Fruit fly (Drosophila melanogaster) whole organism, embryonic: ENCODE results near the gene CG10185.

Source experiments
- Awh ChIP-seq: fragments of 200-800 bp; sonication (Bioruptor generic); IDR thresholded peaks from 2 replicates; pipeline ENCODE4, ENCODE4 v1.3.6; 2022; ENCODE audit warnings: missing biosample characterization, missing genetic modification characterization
- Bgb ChIP-seq: fragments of 200-800 bp; sonication (Bioruptor generic); IDR thresholded peaks from 2 replicates; pipeline ENCODE4 v1.3.6; 2022; ENCODE audit warnings: missing biosample characterization, missing genetic modification characterization; ENCODE audit not compliant: partially characterized antibody
- CG10366 ChIP-seq: fragments of 200-800 bp; sonication (Bioruptor generic); IDR thresholded peaks from 2 replicates; pipeline ENCODE4 v1.3.6; 2022; ENCODE audit warnings: missing biosample characterization, missing genetic modification characterization
- CG12236 ChIP-seq: fragments of 200-800 bp; sonication (Bioruptor generic); optimal IDR thresholded peaks from 2 replicates; lab custom pipeline; 2016; ENCODE audit warnings: missing biosample characterization, missing genetic modification characterization
- CG15073 ChIP-seq: fragments of 200-800 bp; sonication (Bioruptor generic); optimal IDR thresholded peaks from 2 replicates; lab custom pipeline; 2016; ENCODE audit warnings: missing biosample characterization, missing genetic modification characterization
- CG17802 ChIP-seq: fragments of 200-800 bp; sonication (Bioruptor generic); optimal IDR thresholded peaks from 2 replicates; lab custom pipeline; 2018; ENCODE audit warnings: missing biosample characterization, mild to moderate bottlenecking, missing genetic modification characterization, moderate library complexity
- CG1792 ChIP-seq: fragments of 200-800 bp; sonication (Bioruptor generic); optimal IDR thresholded peaks from 2 replicates; lab custom pipeline; 2016; ENCODE audit warnings: missing biosample characterization, missing genetic modification characterization
- CG18262 ChIP-seq: fragments of 200-800 bp; optimal IDR thresholded peaks from 3 replicates; lab custom pipeline; 2019; ENCODE audit warnings: missing biosample characterization, mild to moderate bottlenecking, missing genetic modification characterization, moderate library complexity
- CG2202 ChIP-seq: fragments of 200-800 bp; sonication (Bioruptor generic); optimal IDR thresholded peaks from 2 replicates; lab custom pipeline; 2018; ENCODE audit warnings: missing biosample characterization, mild to moderate bottlenecking, missing genetic modification characterization
- CG2712 ChIP-seq: fragments of 200-800 bp; optimal IDR thresholded peaks from 3 replicates; lab custom pipeline; 2019; ENCODE audit warnings: missing biosample characterization, mild to moderate bottlenecking, missing genetic modification characterization, moderate library complexity
- CG2875 ChIP-seq: fragments of 200-800 bp; sonication (Bioruptor generic); optimal IDR thresholded peaks from 2 replicates; lab custom pipeline; 2017; ENCODE audit warnings: missing biosample characterization, mild to moderate bottlenecking, missing genetic modification characterization, missing genetic modification reagents
- CG2889 ChIP-seq: fragments of 200-800 bp; sonication (Bioruptor generic); IDR thresholded peaks from 3 replicates; pipeline ENCODE4 v1.3.6; 2022; ENCODE audit warnings: missing biosample characterization, missing genetic modification characterization
- CG33213 ChIP-seq: fragments of 200-800 bp; sonication (Bioruptor generic); optimal IDR thresholded peaks from 3 replicates; lab custom pipeline; 2016; ENCODE audit warnings: missing biosample characterization, missing genetic modification characterization
- CG3407 ChIP-seq: fragments of 200-800 bp; sonication (Bioruptor generic); optimal IDR thresholded peaks from 2 replicates; lab custom pipeline; 2018; ENCODE audit warnings: missing biosample characterization, mild to moderate bottlenecking, missing genetic modification characterization
- CG4424 ChIP-seq: fragments of 200-800 bp; sonication (Bioruptor generic); optimal IDR thresholded peaks from 3 replicates; lab custom pipeline; 2016; ENCODE audit warnings: missing biosample characterization, missing genetic modification characterization
- CG6175 ChIP-seq: fragments of 200-800 bp; sonication (Bioruptor generic); IDR thresholded peaks from 3 replicates; pipeline ENCODE4 v1.3.6; 2022; ENCODE audit warnings: missing biosample characterization, missing genetic modification characterization
- CG7271 ChIP-seq: fragments of 200-800 bp; sonication (Bioruptor generic); optimal IDR thresholded peaks from 2 replicates; lab custom pipeline; 2018; ENCODE audit warnings: missing biosample characterization, mild to moderate bottlenecking, missing genetic modification characterization, moderate library complexity
- Dbx ChIP-seq: fragments of 200-800 bp; sonication (Bioruptor generic); IDR thresholded peaks from 3 replicates; pipeline ENCODE4 v1.3.6; 2022; ENCODE audit warnings: missing biosample characterization, missing genetic modification characterization
- E2f2 ChIP-seq: fragments of 200-800 bp; sonication (Bioruptor generic); IDR thresholded peaks from 2 replicates; pipeline ENCODE4 v1.3.6; 2022; ENCODE audit warnings: missing biosample characterization, missing genetic modification characterization
- Eip74EF ChIP-seq, 2 experiments: fragments of 200-800 bp in 1 of 2; fragments of >200 bp in 1 of 2; sonication (Bioruptor generic) in 1 of 2; optimal IDR thresholded peaks; 2 replicates each; lab custom pipeline; 2017 to 2019; ENCODE audit warnings: missing biosample characterization in 2 of 2, missing genetic modification characterization in 2 of 2, mild to moderate bottlenecking in 1 of 2, moderate library complexity in 1 of 2
- Fer2 ChIP-seq: fragments of 200-800 bp; sonication (Bioruptor generic); optimal IDR thresholded peaks from 2 replicates; lab custom pipeline; 2018; ENCODE audit warnings: missing biosample characterization, mild to moderate bottlenecking, missing genetic modification characterization, moderate library complexity
- HLH3B ChIP-seq: fragments of 200-800 bp; sonication (Bioruptor generic); IDR thresholded peaks from 2 replicates; pipeline ENCODE4 v1.3.6; 2022; ENCODE audit warnings: missing biosample characterization, missing genetic modification characterization
- Hr3 ChIP-seq: fragments of 200-800 bp; sonication (Bioruptor generic); optimal IDR thresholded peaks from 3 replicates; lab custom pipeline; 2016; ENCODE audit warnings: missing biosample characterization, missing genetic modification characterization
- Hr39 ChIP-seq: fragments of >200 bp; optimal IDR thresholded peaks from 2 replicates; lab custom pipeline; 2017
- Lhr ChIP-seq: fragments of 200-800 bp; sonication (Bioruptor generic); optimal IDR thresholded peaks from 3 replicates; lab custom pipeline; 2017; ENCODE audit warnings: mild to moderate bottlenecking, missing biosample characterization, missing genetic modification reagents, missing genetic modification characterization
- Opbp ChIP-seq: fragments of 200-800 bp; sonication (Bioruptor generic); IDR thresholded peaks from 3 replicates; pipeline ENCODE4 v1.3.6; 2022; ENCODE audit warnings: missing biosample characterization, missing genetic modification characterization; ENCODE audit not compliant: partially characterized antibody
- Pdp1 ChIP-seq, 2 experiments: fragments of 200-800 bp; sonication (Bioruptor generic); optimal IDR thresholded peaks; 3 replicates each; lab custom pipeline; 2016; ENCODE audit warnings: missing biosample characterization in 2 of 2, missing genetic modification characterization in 2 of 2, mild to moderate bottlenecking in 1 of 2, moderate library complexity in 1 of 2
- Spps ChIP-seq: fragments of 200-800 bp; sonication (Bioruptor generic); optimal IDR thresholded peaks from 2 replicates; lab custom pipeline; 2018; ENCODE audit warnings: missing biosample characterization, mild to moderate bottlenecking, missing genetic modification characterization
- ab ChIP-seq: fragments of 200-800 bp; sonication (Bioruptor generic); optimal IDR thresholded peaks from 2 replicates; lab custom pipeline; 2016; ENCODE audit warnings: missing biosample characterization, missing genetic modification characterization
- al ChIP-seq: fragments of 200-800 bp; sonication (Bioruptor generic); IDR thresholded peaks from 2 replicates; pipeline ENCODE4 v1.3.6; 2022; ENCODE audit warnings: missing biosample characterization, missing genetic modification characterization
- aop ChIP-seq: fragments of 200-800 bp; sonication (Bioruptor generic); IDR thresholded peaks from 2 replicates; pipeline ENCODE4 v1.3.6; 2022; ENCODE audit warnings: missing biosample characterization, missing genetic modification characterization
- cad ChIP-seq: fragments of >200 bp; optimal IDR thresholded peaks from 2 replicates; lab custom pipeline; 2017; ENCODE audit warnings: missing biosample characterization, missing genetic modification characterization
- chn ChIP-seq: fragments of 200-800 bp; sonication (Bioruptor generic); optimal IDR thresholded peaks from 2 replicates; lab custom pipeline; 2016; ENCODE audit warnings: missing biosample characterization, missing genetic modification characterization
- dati ChIP-seq: fragments of 200-800 bp; sonication (Bioruptor generic); IDR thresholded peaks from 2 replicates; pipeline ENCODE4 v1.3.6; 2022; ENCODE audit warnings: missing biosample characterization, missing genetic modification characterization
- dpn ChIP-seq, 2 experiments: fragments of 200-800 bp; sonication (Bioruptor generic); optimal IDR thresholded peaks; 3 replicates each; lab custom pipeline; 2016; ENCODE audit warnings: missing biosample characterization in 2 of 2, missing genetic modification characterization in 2 of 2
- fru ChIP-seq: fragments of >200 bp; optimal IDR thresholded peaks from 2 replicates; lab custom pipeline; 2017
- gce ChIP-seq: fragments of 200-800 bp; sonication (Bioruptor generic); IDR thresholded peaks from 3 replicates; pipeline ENCODE4 v1.3.6; 2022; ENCODE audit warnings: missing biosample characterization, missing genetic modification characterization
- hb ChIP-seq: fragments of 200-800 bp; sonication (Bioruptor generic); IDR thresholded peaks from 3 replicates; pipeline ENCODE4 v1.3.6; 2022; ENCODE audit warnings: missing biosample characterization, missing genetic modification characterization; ENCODE audit not compliant: partially characterized antibody
- insv ChIP-seq, 2 experiments: fragments of 200-800 bp; sonication (Bioruptor generic); optimal IDR thresholded peaks; 3 replicates each; lab custom pipeline; 2016 to 2018; ENCODE audit warnings: missing biosample characterization in 2 of 2, missing genetic modification characterization in 2 of 2
- lov ChIP-seq, 2 experiments: fragments of 200-800 bp in 1 of 2; fragments of >200 bp in 1 of 2; sonication (Bioruptor generic) in 1 of 2; IDR thresholded peaks in 1 of 2; optimal IDR thresholded peaks in 1 of 2; 2 replicates in 1 of 2; 3 replicates in 1 of 2; pipeline versions ENCODE4 v1.3.6 to Lab custom; 2017 to 2022; ENCODE audit warnings: missing biosample characterization in 1 of 2, missing genetic modification characterization in 1 of 2
- mam ChIP-seq: fragments of 200-800 bp; sonication (Bioruptor generic); optimal IDR thresholded peaks from 3 replicates; lab custom pipeline; 2016; ENCODE audit warnings: missing biosample characterization, missing genetic modification characterization
- nerfin-1 ChIP-seq: fragments of 200-800 bp; sonication (Bioruptor generic); optimal IDR thresholded peaks from 3 replicates; lab custom pipeline; 2019; ENCODE audit warnings: missing biosample characterization, mild to moderate bottlenecking, missing genetic modification characterization, moderate library complexity
- pita ChIP-seq: fragments of 200-800 bp; sonication (Bioruptor generic); optimal IDR thresholded peaks from 2 replicates; lab custom pipeline; 2017; ENCODE audit warnings: missing biosample characterization, mild to moderate bottlenecking, missing genetic modification characterization
- ranshi ChIP-seq: fragments of 200-800 bp; sonication (Bioruptor generic); IDR thresholded peaks from 2 replicates; pipeline ENCODE4 v1.3.6; 2022; ENCODE audit warnings: missing biosample characterization, missing genetic modification characterization
- sens ChIP-seq: fragments of 200-800 bp; sonication (Bioruptor generic); peaks from one replicate; lab custom pipeline; 2016; ENCODE audit warnings: missing biosample characterization, missing genetic modification characterization
- slbo ChIP-seq: fragments of 200-800 bp; sonication (Bioruptor generic); IDR thresholded peaks from 2 replicates; pipeline ENCODE4 v1.3.6; 2022; ENCODE audit warnings: missing biosample characterization, missing genetic modification characterization
- so ChIP-seq: fragments of 200-800 bp; sonication (Bioruptor generic); IDR thresholded peaks from 3 replicates; pipeline ENCODE4 v1.3.6; 2022; ENCODE audit warnings: missing biosample characterization, missing genetic modification characterization
- trh ChIP-seq: fragments of 200-800 bp; sonication (Bioruptor generic); optimal IDR thresholded peaks from 2 replicates; lab custom pipeline; 2016; ENCODE audit warnings: missing biosample characterization, missing genetic modification characterization
- vfl ChIP-seq: fragments of 200-800 bp; sonication (Bioruptor generic); optimal IDR thresholded peaks from 2 replicates; lab custom pipeline; 2016; ENCODE audit warnings: missing biosample characterization, missing genetic modification characterization
- vvl ChIP-seq: fragments of 200-800 bp; sonication (Bioruptor generic); IDR thresholded peaks from 2 replicates; pipeline ENCODE4 v1.3.6; 2022; ENCODE audit warnings: missing biosample characterization, missing genetic modification characterization

The CG10185 gene

dm6 chr3R:16071689-16072580 lies 4.5 kb upstream of the CG10185 start (continued):
- no peak for TF ChIP-seq pita (GFP tag; lab: Kevin White, UChicago)
- peak; percentile 35 for TF ChIP-seq CG33213 (GFP tag; lab: Kevin White, UChicago)
- TF ChIP-seq cad (GFP tag; lab: Kevin White, UChicago): no peak
- TF ChIP-seq CG4424: peak; percentile 84
- no peak for TF ChIP-seq Lhr (GFP tag; lab: Kevin White, UChicago)
- peak; percentile 34 for TF ChIP-seq CG2202 (tag; lab: Kevin White, UChicago)
- no peak for TF ChIP-seq trh (GFP tag; lab: Kevin White, UChicago)
- TF ChIP-seq CG10366: peak; percentile 71
- peak; percentile 82 for TF ChIP-seq CG2889 (GFP tag; lab: Robert Waterston, UW)
- TF ChIP-seq Hr39 (lab: Kevin White, UChicago): no peak
- TF ChIP-seq Bgb (GFP tag; lab: Robert Waterston, UW): no peak
- TF ChIP-seq mam (GFP tag; lab: Kevin White, UChicago): no peak
- peak; percentile 44 for TF ChIP-seq CG12236 (GFP tag; lab: Kevin White, UChicago)
- TF ChIP-seq hb: no peak
- peak; percentile 77 for TF ChIP-seq Awh (GFP tag; lab: Robert Waterston, UW)
- peak; percentile 93 for TF ChIP-seq vvl (GFP tag; lab: Robert Waterston, UW)
- no peak for TF ChIP-seq aop (GFP tag; lab: Robert Waterston, UW)
- no peak for TF ChIP-seq ab (GFP tag; lab: Kevin White, UChicago)
- TF ChIP-seq CG1792 (GFP tag; lab: Kevin White, UChicago): no peak
- 0 out of 3 replicates have a peak, but pooled peaks have one; percentile 35 for TF ChIP-seq gce (GFP tag; lab: Robert Waterston, UW)
- peak; percentile 96 for TF ChIP-seq sens (GFP tag; lab: Kevin White, UChicago)
- no peak for TF ChIP-seq dati
- TF ChIP-seq vfl (GFP tag; lab: Kevin White, UChicago): peak; percentile 41
- TF ChIP-seq CG7271 (tag; lab: Kevin White, UChicago): no peak
- peak; percentile 73 for TF ChIP-seq ranshi (GFP tag; lab: Robert Waterston, UW)
- TF ChIP-seq Pdp1 (GFP tag; optimal IDR thresholded peaks at IDR 0.05; lab: Kevin White, UChicago): peak; percentile 22 to 29
- no peak for TF ChIP-seq lov (optimal IDR thresholded peaks at IDR 0.05; lab: Kevin White, UChicago)
- TF ChIP-seq lov (GFP tag; IDR thresholded peaks at IDR 0.05; lab: Robert Waterston, UW): 0 out of 3 replicates have a peak, but pooled peaks have one; percentile 71
- TF ChIP-seq slbo: peak; percentile 39
- no peak for TF ChIP-seq Opbp (GFP tag; lab: Robert Waterston, UW)
- peak; percentile 46 for TF ChIP-seq CG17802 (tag; lab: Kevin White, UChicago)
- peak; percentile 20 for TF ChIP-seq Spps (tag; lab: Kevin White, UChicago)
- no peak for TF ChIP-seq nerfin-1 (tag; lab: Kevin White, UChicago)
- no peak for TF ChIP-seq insv (GFP tag; optimal IDR thresholded peaks at IDR 0.05; lab: Kevin White, UChicago)
- peak; percentile 56 for TF ChIP-seq E2f2
- peak; percentile 61 for TF ChIP-seq CG3407 (GFP tag; lab: Kevin White, UChicago)
- TF ChIP-seq fru (lab: Kevin White, UChicago): no peak
- TF ChIP-seq so (GFP tag; lab: Robert Waterston, UW): peak; percentile 72; the same call in 2 of the 3 replicates
- peak; percentile 89 for TF ChIP-seq HLH3B (GFP tag; lab: Robert Waterston, UW)
- no peak for TF ChIP-seq Eip74EF (GFP tag; optimal IDR thresholded peaks at IDR 0.05; lab: Kevin White, UChicago)
- peak; percentile 6 for TF ChIP-seq chn
- peak; percentile 92 for TF ChIP-seq CG18262 (tag; lab: Kevin White, UChicago)
- no peak for TF ChIP-seq Dbx
- peak; percentile 15 to 77 for TF ChIP-seq dpn (GFP tag; optimal IDR thresholded peaks at IDR 0.05; lab: Kevin White, UChicago)
- peak; percentile 92 for TF ChIP-seq CG2712 (tag; lab: Kevin White, UChicago)
- no peak for TF ChIP-seq CG15073
- no peak for TF ChIP-seq al (GFP tag; lab: Robert Waterston, UW)
- TF ChIP-seq CG2875 (GFP tag; lab: Kevin White, UChicago): peak; percentile 52
- no peak for TF ChIP-seq Fer2 (tag; lab: Kevin White, UChicago)
- TF ChIP-seq Hr3: peak; percentile 77
- no peak for TF ChIP-seq CG6175 (GFP tag; lab: Robert Waterston, UW)
